Fruit fly (Drosophila melanogaster): Measurements from ENCODE around the gene Lcp65Af.

Lcp65Af gene

DNA sequence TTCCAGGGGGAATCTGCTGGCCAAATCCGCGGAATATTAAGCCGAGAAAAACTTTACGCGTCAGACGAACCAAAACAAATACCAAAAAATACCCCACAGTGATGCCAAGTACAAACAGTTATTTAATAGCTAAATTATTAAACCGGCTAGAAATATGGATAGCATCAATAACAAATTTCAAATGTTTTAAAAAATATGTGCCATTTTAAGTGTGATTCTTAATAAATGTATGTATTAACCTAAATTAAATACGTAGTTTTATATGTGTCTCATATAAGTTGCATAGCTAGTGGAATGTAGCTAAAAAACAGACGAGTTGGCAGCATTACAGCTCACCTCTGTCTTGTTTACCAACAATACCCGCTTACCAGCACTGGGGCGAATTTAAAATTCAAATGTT is 45.2 kb upstream of the Lcp65Af start, which contains the start of gene CG10274 (continued):
- TF ChIP-seq scrt (GFP tag; optimal IDR thresholded peaks at IDR 0.05): no peak
- TF ChIP-seq az2 (GFP tag; optimal IDR thresholded peaks at IDR 0.05): peak; percentile 79
- no peak for TF ChIP-seq Dll (GFP tag; IDR thresholded peaks at IDR 0.05; ENCODE audit: partially characterized antibody)
- TF ChIP-seq chm (GFP tag; IDR thresholded peaks at IDR 0.05): no peak
- no peak for TF ChIP-seq pros (GFP tag; optimal IDR thresholded peaks at IDR 0.05)
- TF ChIP-seq CG7928 (GFP tag; optimal IDR thresholded peaks at IDR 0.05): peak; percentile 18
- peak; percentile 62 for TF ChIP-seq CG10462 (GFP tag; optimal IDR thresholded peaks at IDR 0.05)
- TF ChIP-seq hkb (optimal IDR thresholded peaks at IDR 0.05): no peak
- peak; percentile 37; the same call in 1 of the 2 replicates for TF ChIP-seq hkb (GFP tag; IDR thresholded peaks at IDR 0.05)
- TF ChIP-seq CG4617 (GFP tag; optimal IDR thresholded peaks at IDR 0.05; ENCODE audit: borderline replicate concordance): peak; percentile 84
- TF ChIP-seq CG14014 (GFP tag; IDR thresholded peaks at IDR 0.05): peak; percentile 76
- no peak for TF ChIP-seq CG5180 (GFP tag; optimal IDR thresholded peaks at IDR 0.05)
- no peak for TF ChIP-seq vfl (GFP tag; optimal IDR thresholded peaks at IDR 0.05)
- TF ChIP-seq Max (GFP tag; optimal IDR thresholded peaks at IDR 0.05): peak; percentile 74
- TF ChIP-seq otp (GFP tag; IDR thresholded peaks at IDR 0.05): no peak
- peak; percentile 48 for TF ChIP-seq CG12744 (GFP tag; optimal IDR thresholded peaks at IDR 0.05)
- TF ChIP-seq lilli (GFP tag; optimal IDR thresholded peaks at IDR 0.05): peak; percentile 85
- peak; percentile 67 for TF ChIP-seq CG1647 (GFP tag; optimal IDR thresholded peaks at IDR 0.05)
- TF ChIP-seq lola (GFP tag; optimal IDR thresholded peaks at IDR 0.05): peak in 1 of 3 experiments; percentile 81
- peak; percentile 6 for TF ChIP-seq maf-S (GFP tag; optimal IDR thresholded peaks at IDR 0.05)
- no peak for TF ChIP-seq Trl (optimal IDR thresholded peaks at IDR 0.05)
- TF ChIP-seq Trl (GFP tag; optimal IDR thresholded peaks at IDR 0.05): peak; percentile 71
- no peak for TF ChIP-seq lab (GFP tag; optimal IDR thresholded peaks at IDR 0.05)
- no peak for TF ChIP-seq CG14860 (GFP tag; IDR thresholded peaks at IDR 0.05; ENCODE audit: partially characterized antibody)
- TF ChIP-seq CG12219 (GFP tag; optimal IDR thresholded peaks at IDR 0.05): peak; percentile 2
- TF ChIP-seq CG14710 (tag; optimal IDR thresholded peaks at IDR 0.05): peak; percentile 86

dm6 chr3L:6173826-6174255 is 37.2 kb upstream of the Lcp65Af start, which contains the start of the genes fmt and CG7376:
Gene fmt (minus strand): TSS chr3L:6173880.
Gene CG7376 (plus strand): TSS chr3L:6174248.
- TF ChIP-seq CG10565 (GFP tag; optimal IDR thresholded peaks at IDR 0.05) (no peak), Deaf1 (tag; optimal IDR thresholded peaks at IDR 0.05) (no peak), ap (GFP tag; IDR thresholded peaks at IDR 0.05) (no peak), cg (GFP tag; optimal IDR thresholded peaks at IDR 0.05) (no peak), CG15514 (GFP tag; optimal IDR thresholded peaks at IDR 0.05) (no peak), Opbp (GFP tag; IDR thresholded peaks at IDR 0.05; ENCODE audit: partially characterized antibody) (peak; percentile 78; the same call in 2 of the 3 replicates), trh (GFP tag; optimal IDR thresholded peaks at IDR 0.05) (no peak), C15 (GFP tag; IDR thresholded peaks at IDR 0.05) (no peak), CG11560 (tag; IDR thresholded peaks at IDR 0.05) (no peak), HLH3B (GFP tag; IDR thresholded peaks at IDR 0.05) (no peak), CG1647 (GFP tag; optimal IDR thresholded peaks at IDR 0.05) (no peak), CG3065 (GFP tag; optimal IDR thresholded peaks at IDR 0.05) (no peak), CG6175 (GFP tag; IDR thresholded peaks at IDR 0.05) (no peak), gfzf (GFP tag; optimal IDR thresholded peaks at IDR 0.05) (no peak), toy (GFP tag; IDR thresholded peaks at IDR 0.05) (no peak), CG7372 (GFP tag; IDR thresholded peaks at IDR 0.05) (no peak), HLH4C (GFP tag; IDR thresholded peaks at IDR 0.05; ENCODE audit: partially characterized antibody) (peak; percentile 95), Dll (GFP tag; IDR thresholded peaks at IDR 0.05; ENCODE audit: partially characterized antibody) (peak; percentile 74; the same call in 3 of the 4 replicates), E2f2 (GFP tag; IDR thresholded peaks at IDR 0.05) (peak; percentile 65), Dip2 (GFP tag; IDR thresholded peaks at IDR 0.05) (no peak), Aef1 (GFP tag; IDR thresholded peaks at IDR 0.05) (no peak), Sox102F (GFP tag; optimal IDR thresholded peaks at IDR 0.05) (no peak), CG12942 (GFP tag; optimal IDR thresholded peaks at IDR 0.05) (no peak), CG18011 (GFP tag; optimal IDR thresholded peaks at IDR 0.05) (no peak), Nf-YA (GFP tag; IDR thresholded peaks at IDR 0.05) (no peak), CG8281 (tag; optimal IDR thresholded peaks at IDR 0.05) (no peak), fd64A (GFP tag; optimal IDR thresholded peaks at IDR 0.05) (no peak), D19B (GFP tag; optimal IDR thresholded peaks at IDR 0.05) (no peak)

Measured in whole organism, embryonic.